Fruit fly (Drosophila melanogaster) whole organism, embryonic: Measurements from ENCODE around the gene CG42271.

ENCODE experiments used
- Antp ChIP-seq: fragments of 200-800 bp; sonication (Bioruptor generic); optimal IDR thresholded peaks from 3 replicates; lab custom pipeline; 2016; ENCODE audit warnings: missing biosample characterization, missing genetic modification characterization
- CG11093 ChIP-seq: fragments of 200-800 bp; sonication (Bioruptor generic); IDR thresholded peaks from 3 replicates; pipeline ENCODE4 v1.3.6; 2022; ENCODE audit warnings: missing biosample characterization, missing genetic modification characterization
- CG11504 ChIP-seq: fragments of 200-800 bp; sonication (Bioruptor generic); optimal IDR thresholded peaks from 3 replicates; lab custom pipeline; 2019; ENCODE audit warnings: missing biosample characterization, mild to moderate bottlenecking, missing genetic modification characterization, moderate library complexity
- CG12219 ChIP-seq: fragments of 200-800 bp; sonication (Bioruptor generic); optimal IDR thresholded peaks from 3 replicates; lab custom pipeline; 2018; ENCODE audit warnings: missing biosample characterization, mild to moderate bottlenecking, missing genetic modification characterization
- CG13624 ChIP-seq: fragments of 200-800 bp; sonication (Bioruptor generic); optimal IDR thresholded peaks from 2 replicates; lab custom pipeline; 2016; ENCODE audit warnings: missing biosample characterization, missing genetic modification characterization
- CG16779 ChIP-seq: fragments of 200-800 bp; sonication (Bioruptor generic); IDR thresholded peaks from 2 replicates; pipeline ENCODE4 v1.3.6; 2022; ENCODE audit warnings: missing biosample characterization, missing genetic modification characterization
- CG17612 ChIP-seq: fragments of 200-800 bp; sonication (Bioruptor generic); IDR thresholded peaks from 2 replicates; pipeline ENCODE4 v1.3.6; 2022; ENCODE audit warnings: missing biosample characterization, missing genetic modification characterization
- CG17802 ChIP-seq: fragments of 200-800 bp; sonication (Bioruptor generic); optimal IDR thresholded peaks from 2 replicates; lab custom pipeline; 2018; ENCODE audit warnings: missing biosample characterization, mild to moderate bottlenecking, missing genetic modification characterization, moderate library complexity
- CG18764 ChIP-seq: fragments of 200-800 bp; sonication (Bioruptor generic); optimal IDR thresholded peaks from 3 replicates; lab custom pipeline; 2016; ENCODE audit warnings: missing biosample characterization, missing genetic modification characterization
- CG33557 ChIP-seq: fragments of 200-800 bp; sonication (Bioruptor generic); optimal IDR thresholded peaks from 2 replicates; lab custom pipeline; 2019; ENCODE audit warnings: missing biosample characterization, mild to moderate bottlenecking, missing genetic modification characterization, moderate library complexity
- CG3407 ChIP-seq: fragments of 200-800 bp; sonication (Bioruptor generic); optimal IDR thresholded peaks from 2 replicates; lab custom pipeline; 2018; ENCODE audit warnings: missing biosample characterization, mild to moderate bottlenecking, missing genetic modification characterization
- CG7372 ChIP-seq: fragments of 200-800 bp; sonication (Bioruptor generic); IDR thresholded peaks from 2 replicates; pipeline ENCODE4 v1.3.6; 2022; ENCODE audit warnings: missing biosample characterization, missing genetic modification characterization
- CG8089 ChIP-seq: fragments of 200-800 bp; sonication (Bioruptor generic); optimal IDR thresholded peaks from 3 replicates; lab custom pipeline; 2016; ENCODE audit warnings: missing biosample characterization, missing genetic modification characterization
- CG8281 ChIP-seq: fragments of 200-800 bp; sonication (Bioruptor generic); optimal IDR thresholded peaks from 2 replicates; lab custom pipeline; 2018; ENCODE audit warnings: missing biosample characterization, mild to moderate bottlenecking, missing genetic modification characterization, moderate library complexity
- CG8944 ChIP-seq: fragments of 200-800 bp; sonication (Bioruptor generic); optimal IDR thresholded peaks from 3 replicates; lab custom pipeline; 2016; ENCODE audit warnings: missing biosample characterization, missing genetic modification characterization
- CTCF ChIP-seq: fragments of 200-800 bp; sonication (Bioruptor generic); optimal IDR thresholded peaks from 2 replicates; lab custom pipeline; 2017; ENCODE audit warnings: missing biosample characterization, mild to moderate bottlenecking, missing genetic modification characterization, moderate library complexity
- D ChIP-seq, 2 experiments: fragments of 200-800 bp in 1 of 2; fragments of >200 bp in 1 of 2; sonication (Bioruptor generic) in 1 of 2; optimal IDR thresholded peaks; 2 replicates in 1 of 2; 3 replicates in 1 of 2; lab custom pipeline; 2017; ENCODE audit warnings: mild to moderate bottlenecking in 1 of 2, missing biosample characterization in 1 of 2, missing genetic modification characterization in 1 of 2, missing genetic modification reagents in 1 of 2
- Dbx ChIP-seq: fragments of 200-800 bp; sonication (Bioruptor generic); IDR thresholded peaks from 3 replicates; pipeline ENCODE4 v1.3.6; 2022; ENCODE audit warnings: missing biosample characterization, missing genetic modification characterization
- Dip3 ChIP-seq: fragments of 200-800 bp; sonication (Bioruptor generic); optimal IDR thresholded peaks from 3 replicates; lab custom pipeline; 2016; ENCODE audit warnings: missing biosample characterization, missing genetic modification characterization
- Doc2 ChIP-seq: fragments of 200-800 bp; sonication (Bioruptor generic); IDR thresholded peaks from 2 replicates; pipeline ENCODE4 v1.3.6; 2022; ENCODE audit warnings: missing biosample characterization, missing genetic modification characterization
- Eip74EF ChIP-seq, 2 experiments: fragments of 200-800 bp in 1 of 2; fragments of >200 bp in 1 of 2; sonication (Bioruptor generic) in 1 of 2; optimal IDR thresholded peaks; 2 replicates each; lab custom pipeline; 2017 to 2019; ENCODE audit warnings: missing biosample characterization in 2 of 2, missing genetic modification characterization in 2 of 2, mild to moderate bottlenecking in 1 of 2, moderate library complexity in 1 of 2
- HHEX ChIP-seq: fragments of 200-800 bp; sonication (Bioruptor generic); optimal IDR thresholded peaks from 3 replicates; lab custom pipeline; 2017; ENCODE audit warnings: missing biosample characterization, mild to moderate bottlenecking, missing genetic modification characterization, missing genetic modification reagents
- Lhr ChIP-seq: fragments of 200-800 bp; sonication (Bioruptor generic); optimal IDR thresholded peaks from 3 replicates; lab custom pipeline; 2017; ENCODE audit warnings: mild to moderate bottlenecking, missing biosample characterization, missing genetic modification reagents, missing genetic modification characterization
- Lpt ChIP-seq: fragments of >200 bp; optimal IDR thresholded peaks from 2 replicates; lab custom pipeline; 2018; ENCODE audit warnings: missing biosample characterization, missing genetic modification characterization
- MTF-1 ChIP-seq: fragments of 200-800 bp; sonication (Bioruptor generic); optimal IDR thresholded peaks from 2 replicates; lab custom pipeline; 2018; ENCODE audit warnings: missing biosample characterization, mild to moderate bottlenecking, missing genetic modification characterization, borderline replicate concordance
- Mad ChIP-seq: fragments of 200-800 bp; sonication (Bioruptor generic); optimal IDR thresholded peaks from 2 replicates; lab custom pipeline; 2016; ENCODE audit warnings: missing biosample characterization, missing genetic modification characterization
- NK7.1 ChIP-seq: fragments of 200-800 bp; sonication (Bioruptor generic); optimal IDR thresholded peaks from 3 replicates; lab custom pipeline; 2016; ENCODE audit warnings: missing biosample characterization, missing genetic modification characterization
- Nf-YB ChIP-seq: fragments of 200-800 bp; sonication (Bioruptor generic); optimal IDR thresholded peaks from 3 replicates; lab custom pipeline; 2019; ENCODE audit warnings: missing biosample characterization, mild to moderate bottlenecking, missing genetic modification characterization, moderate library complexity
- Rx ChIP-seq: fragments of 200-800 bp; sonication (Bioruptor generic); IDR thresholded peaks from 2 replicates; pipeline ENCODE4 v1.3.6; 2022; ENCODE audit warnings: missing biosample characterization, missing genetic modification characterization
- Scr ChIP-seq: fragments of 200-800 bp; sonication (Bioruptor generic); IDR thresholded peaks from 2 replicates; pipeline ENCODE4 v1.3.6; 2022; ENCODE audit warnings: missing biosample characterization, missing genetic modification characterization; ENCODE audit not compliant: partially characterized antibody
- Sry-β ChIP-seq: fragments of 200-800 bp; sonication (Bioruptor generic); optimal IDR thresholded peaks from 2 replicates; lab custom pipeline; 2018; ENCODE audit warnings: missing biosample characterization, mild to moderate bottlenecking, missing genetic modification characterization, moderate library complexity
- Stat92E ChIP-seq, 3 experiments: fragments of >200 bp in 2 of 3; fragments of 200-800 bp in 1 of 3; sonication (Bioruptor generic) in 1 of 3; optimal IDR thresholded peaks; 2 replicates each; lab custom pipeline; 2017 to 2019; ENCODE audit warnings: missing biosample characterization in 3 of 3, missing genetic modification characterization in 3 of 3, mild to moderate bottlenecking in 1 of 3, moderate library complexity in 1 of 3
- bcd ChIP-seq: fragments of 200-800 bp; sonication (Bioruptor generic); optimal IDR thresholded peaks from 2 replicates; lab custom pipeline; 2017; ENCODE audit warnings: missing biosample characterization, mild to moderate bottlenecking, missing genetic modification characterization
- bowl ChIP-seq: fragments of 200-800 bp; sonication (Bioruptor generic); IDR thresholded peaks from 2 replicates; pipeline ENCODE4 v1.3.6; 2022; ENCODE audit warnings: missing biosample characterization, missing genetic modification characterization
- cg ChIP-seq: fragments of 200-800 bp; sonication (Bioruptor generic); optimal IDR thresholded peaks from 3 replicates; lab custom pipeline; 2019; ENCODE audit warnings: missing biosample characterization, mild to moderate bottlenecking, missing genetic modification characterization, moderate library complexity
- dati ChIP-seq: fragments of 200-800 bp; sonication (Bioruptor generic); IDR thresholded peaks from 2 replicates; pipeline ENCODE4 v1.3.6; 2022; ENCODE audit warnings: missing biosample characterization, missing genetic modification characterization
- dpn ChIP-seq, 2 experiments: fragments of 200-800 bp; sonication (Bioruptor generic); optimal IDR thresholded peaks; 3 replicates each; lab custom pipeline; 2016; ENCODE audit warnings: missing biosample characterization in 2 of 2, missing genetic modification characterization in 2 of 2
- ems ChIP-seq: fragments of 200-800 bp; sonication (Bioruptor generic); optimal IDR thresholded peaks from 3 replicates; lab custom pipeline; 2016; ENCODE audit warnings: missing biosample characterization, missing genetic modification characterization
- en ChIP-seq: fragments of 200-800 bp; sonication (Bioruptor generic); optimal IDR thresholded peaks from 2 replicates; lab custom pipeline; 2016; ENCODE audit warnings: missing biosample characterization, missing genetic modification characterization
- esg ChIP-seq: fragments of 200-800 bp; sonication (Bioruptor generic); conservative IDR thresholded peaks from 2 replicates; pipeline ENCODE4 v1.3.6; 2022; ENCODE audit warnings: missing biosample characterization, missing genetic modification characterization
- ftz-f1 ChIP-seq: fragments of 200-800 bp; sonication (Bioruptor generic); optimal IDR thresholded peaks from 2 replicates; lab custom pipeline; 2016; ENCODE audit warnings: missing biosample characterization, missing genetic modification characterization
- fu2 ChIP-seq: fragments of 200-800 bp; sonication (Bioruptor generic); optimal IDR thresholded peaks from 2 replicates; lab custom pipeline; 2016; ENCODE audit warnings: missing biosample characterization, missing genetic modification characterization
- jumu ChIP-seq: fragments of 200-800 bp; sonication (Bioruptor generic); optimal IDR thresholded peaks from 3 replicates; lab custom pipeline; 2016; ENCODE audit warnings: missing biosample characterization, missing genetic modification characterization
- lbe ChIP-seq: fragments of 200-800 bp; sonication (Bioruptor generic); optimal IDR thresholded peaks from 2 replicates; lab custom pipeline; 2016; ENCODE audit warnings: missing biosample characterization, mild to moderate bottlenecking, missing genetic modification characterization
- rib ChIP-seq: fragments of 200-800 bp; sonication (Bioruptor generic); IDR thresholded peaks from 2 replicates; pipeline ENCODE4 v1.3.6; 2022; ENCODE audit warnings: missing biosample characterization, missing genetic modification characterization
- sob ChIP-seq: fragments of 200-800 bp; sonication (Bioruptor generic); IDR thresholded peaks from 2 replicates; pipeline ENCODE4 v1.3.6; 2022; ENCODE audit warnings: missing biosample characterization, missing genetic modification characterization
- sqz ChIP-seq: fragments of 200-800 bp; sonication (Bioruptor generic); optimal IDR thresholded peaks from 3 replicates; lab custom pipeline; 2018; ENCODE audit warnings: missing biosample characterization, mild to moderate bottlenecking, missing genetic modification characterization
- stc ChIP-seq: fragments of 200-800 bp; sonication (Bioruptor generic); IDR thresholded peaks from 2 replicates; pipeline ENCODE4 v1.3.6; 2022; ENCODE audit warnings: missing biosample characterization, missing genetic modification characterization
- tll ChIP-seq, 2 experiments: fragments of 200-800 bp in 1 of 2; fragments of >200 bp in 1 of 2; sonication (Bioruptor generic) in 1 of 2; optimal IDR thresholded peaks; 2 replicates each; lab custom pipeline; 2017 to 2019; ENCODE audit warnings: missing biosample characterization in 2 of 2, missing genetic modification characterization in 2 of 2, mild to moderate bottlenecking in 1 of 2, moderate library complexity in 1 of 2
- twi ChIP-seq: fragments of 200-800 bp; optimal IDR thresholded peaks from 2 replicates; lab custom pipeline; 2019; ENCODE audit warnings: missing biosample characterization, mild to moderate bottlenecking, missing genetic modification characterization, moderate library complexity

The CG42271 gene

DNA sequence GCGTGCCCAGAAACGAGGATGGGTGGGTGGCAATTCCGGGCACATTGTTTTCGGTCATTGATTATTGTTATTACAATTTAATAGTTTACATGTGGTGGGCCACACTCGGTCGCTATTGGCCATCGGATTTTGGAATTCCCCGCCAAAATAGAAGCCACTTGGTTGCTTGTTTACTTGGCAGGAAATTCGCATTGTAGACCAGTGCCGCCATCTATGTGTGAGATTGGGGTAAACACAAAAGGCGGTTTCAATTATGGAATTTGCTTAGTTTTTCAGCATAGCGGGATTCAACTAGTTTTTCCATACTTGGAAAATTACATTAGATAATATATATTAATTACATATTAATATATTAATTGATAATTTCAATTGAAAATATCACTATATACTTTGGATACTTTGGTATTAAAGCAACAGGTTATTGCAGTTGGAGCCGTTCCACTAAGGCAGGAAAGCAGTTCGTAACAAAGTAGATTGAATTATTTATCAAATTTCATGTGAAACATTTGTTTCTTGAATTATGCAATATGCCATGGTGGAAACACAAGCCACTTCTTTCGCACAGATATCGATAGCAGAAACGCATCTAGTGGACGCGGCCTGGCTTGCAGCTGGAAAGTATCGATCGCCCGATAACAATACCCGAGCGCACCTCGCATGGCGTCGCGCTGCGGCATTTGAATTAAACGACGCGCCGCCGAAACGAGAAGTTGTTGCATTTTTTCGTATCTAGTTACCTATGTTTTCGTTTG, 13.3 kb upstream of the CG42271 start, which contains the start of gene mud (continued):
- TF ChIP-seq dpn (GFP tag; optimal IDR thresholded peaks at IDR 0.05; lab: Kevin White, UChicago) (no peak), twi (tag; lab: Kevin White, UChicago) (no peak), Lhr (no peak), CG17612 (no peak), D (optimal IDR thresholded peaks at IDR 0.05; lab: Kevin White, UChicago) (no peak), D (GFP tag; optimal IDR thresholded peaks at IDR 0.05; lab: Kevin White, UChicago) (peak; percentile 5), CG13624 (no peak), CG18764 (no peak), CG17802 (peak; percentile 84), jumu (no peak), CG11093 (GFP tag; lab: Robert Waterston, UW) (no peak), CG16779 (GFP tag; lab: Robert Waterston, UW) (no peak), Antp (GFP tag; lab: Kevin White, UChicago) (no peak), esg (GFP tag; lab: Robert Waterston, UW) (peak; percentile 30; the same call in 1 of the 2 replicates), CG33557 (GFP tag; lab: Kevin White, UChicago) (peak; percentile 23), lbe (GFP tag; lab: Kevin White, UChicago) (no peak), CG11504 (tag; lab: Kevin White, UChicago) (no peak), Stat92E (GFP tag; optimal IDR thresholded peaks at IDR 0.05; lab: Kevin White, UChicago) (no peak), cg (no peak), NK7.1 (no peak), CG8089 (GFP tag; lab: Kevin White, UChicago) (no peak), CG12219 (GFP tag; lab: Kevin White, UChicago) (no peak), Eip74EF (GFP tag; optimal IDR thresholded peaks at IDR 0.05; lab: Kevin White, UChicago) (no peak), Dip3 (GFP tag; lab: Kevin White, UChicago) (no peak), bowl (GFP tag; lab: Robert Waterston, UW) (no peak), tll (GFP tag; optimal IDR thresholded peaks at IDR 0.05; lab: Kevin White, UChicago) (no peak), HHEX (GFP tag; lab: Kevin White, UChicago) (no peak), Doc2 (no peak), Mad (GFP tag; lab: Kevin White, UChicago) (no peak), Dbx (GFP tag; lab: Robert Waterston, UW) (no peak), Rx (GFP tag; lab: Robert Waterston, UW) (no peak), ems (GFP tag; lab: Kevin White, UChicago) (no peak), CG7372 (GFP tag; lab: Robert Waterston, UW) (no peak), MTF-1 (GFP tag; lab: Kevin White, UChicago) (no peak), en (GFP tag; lab: Kevin White, UChicago) (no peak), fu2 (no peak), ftz-f1 (GFP tag; lab: Kevin White, UChicago) (no peak), sob (GFP tag; lab: Robert Waterston, UW) (peak; percentile 8; the same call in 1 of the 2 replicates), Nf-YB (no peak), sqz (no peak), bcd (GFP tag; lab: Kevin White, UChicago) (peak; percentile 29), dati (no peak), stc (GFP tag; lab: Robert Waterston, UW) (no peak), CTCF (GFP tag; lab: Kevin White, UChicago) (peak; percentile 91), CG8281 (tag; lab: Kevin White, UChicago) (no peak), CG3407 (no peak), Sry-β (GFP tag; lab: Kevin White, UChicago) (peak; percentile 1), Lpt (GFP tag; lab: Kevin White, UChicago) (no peak), rib (no peak), Scr (GFP tag; lab: Robert Waterston, UW) (peak; percentile 71), CG8944 (GFP tag; lab: Kevin White, UChicago) (no peak)
